Worm (Caenorhabditis elegans): ENCODE results near the gene ZK596.2.

ZK596.2 gene

ce11 chrIV:10935336-10935735, 26.2 kb upstream of the ZK596.2 start (continued):
- TF ChIP-seq akir-1 (GFP tag; optimal IDR thresholded peaks at IDR 0.05) (no peak), sea-2 (GFP tag; IDR thresholded peaks at IDR 0.05) (no peak), F57C9.4 (tag; optimal IDR thresholded peaks at IDR 0.05) (no peak), C17E4.6 (GFP tag; IDR thresholded peaks at IDR 0.05) (no peak), egrh-3 (GFP tag; IDR thresholded peaks at IDR 0.05) (peak; percentile 29; the same call in 1 of the 2 replicates), snpc-4 (GFP tag; optimal IDR thresholded peaks at IDR 0.05) (no peak), snpc-4 (tag; optimal IDR thresholded peaks at IDR 0.05) (peak in 1 of 4 experiments; percentile 10), nhr-27 (tag; optimal IDR thresholded peaks at IDR 0.05) (no peak), snpc-1.1 (tag; optimal IDR thresholded peaks at IDR 0.05; ENCODE audit: insufficient read depth) (no peak), madf-10 (tag; optimal IDR thresholded peaks at IDR 0.05) (peak; percentile 59), ama-1 (optimal IDR thresholded peaks at IDR 0.05) (peak; percentile 93), ama-1 (GFP tag; optimal IDR thresholded peaks at IDR 0.05) (no peak), ceh-27 (GFP tag; optimal IDR thresholded peaks at IDR 0.05) (peak; percentile 83), egl-18 (GFP tag; IDR thresholded peaks at IDR 0.05) (no peak), lin-35 (GFP tag; optimal IDR thresholded peaks at IDR 0.05) (peak in 1 of 3 experiments; percentile 85), attf-3 (GFP tag; conservative IDR thresholded peaks at IDR 0.05) (no peak), B0336.3 (GFP tag; IDR thresholded peaks at IDR 0.05) (peak; percentile 17; the same call in 1 of the 2 replicates), let-526 (GFP tag; IDR thresholded peaks at IDR 0.05) (peak; percentile 89), lin-26 (GFP tag; IDR thresholded peaks at IDR 0.05) (0 out of 2 replicates have a peak, but pooled peaks have one; percentile 65), C06A6.2 (GFP tag; conservative IDR thresholded peaks at IDR 0.05) (peak; percentile 66; the same call in 1 of the 2 replicates), tbx-9 (tag; optimal IDR thresholded peaks at IDR 0.05; ENCODE audit: borderline replicate concordance) (no peak), Y67H2A.10 (GFP tag; conservative IDR thresholded peaks at IDR 0.05) (peak; percentile 70; the same call in 1 of the 2 replicates), nfyb-1 (GFP tag; IDR thresholded peaks at IDR 0.05) (peak; percentile 85), hlh-26 (GFP tag; conservative IDR thresholded peaks at IDR 0.05) (no peak), tlf-1 (GFP tag; optimal IDR thresholded peaks at IDR 0.05) (peak; percentile 78), mel-28 (tag; optimal IDR thresholded peaks at IDR 0.05; ENCODE audit: borderline replicate concordance) (no peak), ceh-40 (GFP tag; IDR thresholded peaks at IDR 0.05) (0 out of 2 replicates have a peak, but pooled peaks have one; percentile 27), ceh-91 (GFP tag; IDR thresholded peaks at IDR 0.05) (no peak), atf-7 (tag; optimal IDR thresholded peaks at IDR 0.05) (peak; percentile 74), mcd-1 (GFP tag; IDR thresholded peaks at IDR 0.05) (peak; percentile 76), nhr-90 (tag; optimal IDR thresholded peaks at IDR 0.05) (no peak), F39B2.1 (GFP tag; IDR thresholded peaks at IDR 0.05) (no peak), ccch-3 (GFP tag; optimal IDR thresholded peaks at IDR 0.05) (no peak), die-1 (tag; optimal IDR thresholded peaks at IDR 0.05) (peak; percentile 46), nhr-120 (GFP tag; IDR thresholded peaks at IDR 0.05) (no peak), ztf-26 (tag; optimal IDR thresholded peaks at IDR 0.05) (peak; percentile 31), F22D6.2 (tag; optimal IDR thresholded peaks at IDR 0.05) (peak; percentile 18), zfh-2 (GFP tag; conservative IDR thresholded peaks at IDR 0.05) (peak; percentile 58), attf-5 (GFP tag; optimal IDR thresholded peaks at IDR 0.05) (peak; percentile 72), lag-1 (GFP tag; IDR thresholded peaks at IDR 0.05) (no peak), cebp-1 (GFP tag; IDR thresholded peaks at IDR 0.05) (peak; percentile 45), cebp-1 (tag; optimal IDR thresholded peaks at IDR 0.05) (peak; percentile 85), Y95B8A.8 (GFP tag; IDR thresholded peaks at IDR 0.05) (peak; percentile 88), lin-40 (tag; optimal IDR thresholded peaks at IDR 0.05) (peak; percentile 51), madf-3 (GFP tag; IDR thresholded peaks at IDR 0.05) (peak; percentile 80; the same call in 1 of the 2 replicates), ZK185.1 (tag; optimal IDR thresholded peaks at IDR 0.05; ENCODE audit: poor library complexity, severe bottlenecking) (peak; percentile 71), dox-1 (GFP tag; IDR thresholded peaks at IDR 0.05) (peak; percentile 75), tbp1 (GFP tag; optimal IDR thresholded peaks at IDR 0.05) (peak; percentile 54), bed-1 (GFP tag; IDR thresholded peaks at IDR 0.05) (no peak)

Measured in whole organism, young adult.